Fruit fly (Drosophila melanogaster) S2 (cell line): ENCODE results near the gene fkh.

Experiments
- CG8478 ChIP-seq: fragments of >200 bp; optimal IDR thresholded peaks from 2 replicates; lab custom pipeline; 2018
- CTCF ChIP-seq, 2 experiments: fragments of >200 bp; optimal IDR thresholded peaks; 2 replicates each; lab custom pipeline; 2018

DNA sequence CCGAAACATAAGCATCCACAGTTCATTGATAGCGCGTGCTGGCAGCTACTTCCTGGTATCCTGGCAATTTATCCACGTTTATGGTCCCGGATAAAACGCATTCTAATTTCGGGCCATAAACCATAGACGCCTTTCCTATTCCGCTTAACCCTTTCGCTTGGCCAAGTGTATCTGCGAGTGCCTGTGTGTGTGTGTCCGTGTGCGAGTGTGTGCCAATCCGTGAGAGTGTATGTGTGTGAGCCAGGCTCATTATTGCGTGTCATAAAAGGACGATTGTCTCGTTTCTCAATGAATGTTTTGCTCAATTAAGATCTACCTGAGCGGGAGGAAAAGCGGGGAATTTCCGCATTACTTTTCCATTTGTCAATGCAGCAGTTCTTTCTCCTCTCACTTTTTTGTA, 1.2 kb upstream of the fkh start:
- TF ChIP-seq CG8478 (lab: Kevin White, UChicago) (no peak), CTCF (optimal IDR thresholded peaks at IDR 0.05; lab: Kevin White, UChicago) (no peak)
